Fruit fly (Drosophila melanogaster) S2 (cell line): ENCODE data around the gene CG15543.

Experiments
- CG8478 ChIP-seq: fragments of >200 bp; optimal IDR thresholded peaks from 2 replicates; lab custom pipeline; 2018
- CTCF ChIP-seq, 2 experiments: fragments of >200 bp; optimal IDR thresholded peaks; 2 replicates each; lab custom pipeline; 2018

- TF ChIP-seq CG8478 (lab: Kevin White, UChicago) = no peak
- TF ChIP-seq CTCF (optimal IDR thresholded peaks at IDR 0.05; lab: Kevin White, UChicago) = peak; percentile 93 to 97
Observed at dm6 chr3R:30789363-30789762, 46.7 kb downstream of the CG15543 start.
